Fruit fly (Drosophila melanogaster) whole organism, embryonic: ENCODE results near the gene Sec63.
A peak's percentile ranks its signal among the peaks of the same experiment; 100 is the strongest.

ENCODE experiments used
- Bgb ChIP-seq: fragments of 200-800 bp; sonication (Bioruptor generic); IDR thresholded peaks from 2 replicates; pipeline ENCODE4 v1.3.6; 2022; ENCODE audit warnings: missing biosample characterization, missing genetic modification characterization; ENCODE audit not compliant: partially characterized antibody
- CG12104 ChIP-seq: fragments of 200-800 bp; sonication (Bioruptor generic); optimal IDR thresholded peaks from 3 replicates; lab custom pipeline; 2016; ENCODE audit warnings: missing biosample characterization, missing genetic modification characterization
- CG13775 ChIP-seq: fragments of 200-800 bp; sonication (Bioruptor generic); optimal IDR thresholded peaks from 3 replicates; lab custom pipeline; 2017; ENCODE audit warnings: missing biosample characterization, mild to moderate bottlenecking, missing genetic modification characterization
- CG13894 ChIP-seq: fragments of 200-800 bp; sonication (Bioruptor generic); optimal IDR thresholded peaks from 3 replicates; lab custom pipeline; 2018; ENCODE audit warnings: missing biosample characterization, mild to moderate bottlenecking, missing genetic modification characterization, moderate library complexity
- CG15073 ChIP-seq: fragments of 200-800 bp; sonication (Bioruptor generic); optimal IDR thresholded peaks from 2 replicates; lab custom pipeline; 2016; ENCODE audit warnings: missing biosample characterization, missing genetic modification characterization
- CG15601 ChIP-seq: fragments of 200-800 bp; sonication (Bioruptor generic); optimal IDR thresholded peaks from 3 replicates; lab custom pipeline; 2019; ENCODE audit warnings: missing biosample characterization, mild to moderate bottlenecking, missing genetic modification characterization, moderate library complexity
- CG15696 ChIP-seq: fragments of 200-800 bp; sonication (Bioruptor generic); optimal IDR thresholded peaks from 2 replicates; lab custom pipeline; 2019; ENCODE audit warnings: missing biosample characterization, mild to moderate bottlenecking, missing genetic modification characterization, moderate library complexity
- CG16779 ChIP-seq: fragments of 200-800 bp; sonication (Bioruptor generic); IDR thresholded peaks from 2 replicates; pipeline ENCODE4 v1.3.6; 2022; ENCODE audit warnings: missing biosample characterization, missing genetic modification characterization
- CG18011 ChIP-seq: fragments of 200-800 bp; sonication (Bioruptor generic); optimal IDR thresholded peaks from 2 replicates; lab custom pipeline; 2017; ENCODE audit warnings: missing biosample characterization, missing genetic modification characterization, mild to moderate bottlenecking, moderate library complexity, missing genotype
- CG30020 ChIP-seq: fragments of 200-800 bp; optimal IDR thresholded peaks from 2 replicates; lab custom pipeline; 2019; ENCODE audit warnings: missing biosample characterization, mild to moderate bottlenecking, missing genetic modification characterization, moderate library complexity
- CG3163 ChIP-seq: fragments of 200-800 bp; sonication (Bioruptor generic); optimal IDR thresholded peaks from 3 replicates; lab custom pipeline; 2016; ENCODE audit warnings: missing biosample characterization, missing genetic modification characterization
- CG3847 ChIP-seq: fragments of 200-800 bp; sonication (Bioruptor generic); IDR thresholded peaks from 2 replicates; pipeline ENCODE4 v1.3.6; 2022; ENCODE audit warnings: missing biosample characterization, missing genetic modification characterization
- CG6683 ChIP-seq: fragments of 200-800 bp; sonication (Bioruptor generic); optimal IDR thresholded peaks from 2 replicates; lab custom pipeline; 2017; ENCODE audit warnings: missing biosample characterization, mild to moderate bottlenecking, missing genetic modification characterization, missing genetic modification reagents
- CG7357 ChIP-seq: fragments of 200-800 bp; sonication (Bioruptor generic); IDR thresholded peaks from 3 replicates; pipeline ENCODE4 v1.3.6; 2022; ENCODE audit warnings: missing biosample characterization, missing genetic modification characterization
- CG7928 ChIP-seq: fragments of 200-800 bp; sonication (Bioruptor generic); optimal IDR thresholded peaks from 2 replicates; lab custom pipeline; 2017; ENCODE audit warnings: missing biosample characterization, mild to moderate bottlenecking, missing genetic modification characterization
- CG7987 ChIP-seq: fragments of 200-800 bp; sonication (Bioruptor generic); optimal IDR thresholded peaks from 2 replicates; lab custom pipeline; 2018; ENCODE audit warnings: missing biosample characterization, mild to moderate bottlenecking, missing genetic modification characterization, moderate library complexity
- CG9609 ChIP-seq: fragments of 200-800 bp; sonication (Bioruptor generic); optimal IDR thresholded peaks from 3 replicates; lab custom pipeline; 2016; ENCODE audit warnings: missing biosample characterization, missing genetic modification characterization
- CTCF ChIP-seq: fragments of 200-800 bp; sonication (Bioruptor generic); optimal IDR thresholded peaks from 2 replicates; lab custom pipeline; 2017; ENCODE audit warnings: missing biosample characterization, mild to moderate bottlenecking, missing genetic modification characterization, moderate library complexity
- Chrac-16 ChIP-seq: fragments of 200-800 bp; sonication (Bioruptor generic); optimal IDR thresholded peaks from 3 replicates; lab custom pipeline; 2016; ENCODE audit warnings: missing biosample characterization, missing genetic modification characterization
- CrebB ChIP-seq: fragments of 200-800 bp; sonication (Bioruptor generic); optimal IDR thresholded peaks from 3 replicates; lab custom pipeline; 2018; ENCODE audit warnings: missing biosample characterization, mild to moderate bottlenecking, missing genetic modification characterization
- Doc2 ChIP-seq: fragments of 200-800 bp; sonication (Bioruptor generic); IDR thresholded peaks from 2 replicates; pipeline ENCODE4 v1.3.6; 2022; ENCODE audit warnings: missing biosample characterization, missing genetic modification characterization
- H15 ChIP-seq: fragments of 200-800 bp; sonication (Bioruptor generic); IDR thresholded peaks from 3 replicates; pipeline ENCODE4 v1.3.6; 2022; ENCODE audit warnings: missing biosample characterization, missing genetic modification characterization
- NC2α ChIP-seq: fragments of 200-800 bp; sonication (Bioruptor generic); optimal IDR thresholded peaks from 2 replicates; lab custom pipeline; 2016; ENCODE audit warnings: missing biosample characterization, missing genetic modification characterization
- Nf-YB ChIP-seq: fragments of 200-800 bp; sonication (Bioruptor generic); optimal IDR thresholded peaks from 3 replicates; lab custom pipeline; 2019; ENCODE audit warnings: missing biosample characterization, mild to moderate bottlenecking, missing genetic modification characterization, moderate library complexity
- PHDP ChIP-seq: fragments of 200-800 bp; sonication (Bioruptor generic); optimal IDR thresholded peaks from 3 replicates; lab custom pipeline; 2018; ENCODE audit warnings: missing biosample characterization, mild to moderate bottlenecking, missing genetic modification characterization, moderate library complexity
- Sin3A ChIP-seq: fragments of >200 bp; optimal IDR thresholded peaks from 2 replicates; lab custom pipeline; 2018
- Stat92E ChIP-seq, 3 experiments: fragments of >200 bp in 2 of 3; fragments of 200-800 bp in 1 of 3; sonication (Bioruptor generic) in 1 of 3; optimal IDR thresholded peaks; 2 replicates each; lab custom pipeline; 2017 to 2019; ENCODE audit warnings: missing biosample characterization in 3 of 3, missing genetic modification characterization in 3 of 3, mild to moderate bottlenecking in 1 of 3, moderate library complexity in 1 of 3
- abd-A ChIP-seq: fragments of 200-800 bp; sonication (Bioruptor generic); optimal IDR thresholded peaks from 3 replicates; lab custom pipeline; 2019; ENCODE audit warnings: missing biosample characterization, mild to moderate bottlenecking, missing genetic modification characterization, moderate library complexity
- aop ChIP-seq: fragments of 200-800 bp; sonication (Bioruptor generic); IDR thresholded peaks from 2 replicates; pipeline ENCODE4 v1.3.6; 2022; ENCODE audit warnings: missing biosample characterization, missing genetic modification characterization
- bab2 ChIP-seq: fragments of 200-800 bp; sonication (Bioruptor generic); optimal IDR thresholded peaks from 2 replicates; lab custom pipeline; 2016; ENCODE audit warnings: missing biosample characterization, missing genetic modification characterization
- caup ChIP-seq: fragments of 200-800 bp; sonication (Bioruptor generic); optimal IDR thresholded peaks from 3 replicates; lab custom pipeline; 2017; ENCODE audit warnings: missing biosample characterization, mild to moderate bottlenecking, missing genetic modification characterization, moderate library complexity; ENCODE audit not compliant: severe bottlenecking
- croc ChIP-seq: fragments of 200-800 bp; sonication (Bioruptor generic); conservative IDR thresholded peaks from 3 replicates; pipeline ENCODE4 v1.3.6; 2022; ENCODE audit warnings: missing biosample characterization, missing genetic modification characterization
- crol ChIP-seq: fragments of 200-800 bp; sonication (Bioruptor generic); IDR thresholded peaks from 2 replicates; pipeline ENCODE4 v1.3.6; 2022; ENCODE audit warnings: missing biosample characterization, missing genetic modification characterization
- danr ChIP-seq: fragments of 200-800 bp; sonication (Bioruptor generic); IDR thresholded peaks from 2 replicates; pipeline ENCODE4 v1.3.6; 2022; ENCODE audit warnings: missing biosample characterization, missing genetic modification characterization
- dmrt11E ChIP-seq: fragments of 200-800 bp; sonication (Bioruptor generic); optimal IDR thresholded peaks from 3 replicates; lab custom pipeline; 2018; ENCODE audit warnings: missing biosample characterization, mild to moderate bottlenecking, missing genetic modification characterization, moderate library complexity
- hkb ChIP-seq, 2 experiments: fragments of 200-800 bp in 1 of 2; fragments of >200 bp in 1 of 2; sonication (Bioruptor generic) in 1 of 2; IDR thresholded peaks in 1 of 2; optimal IDR thresholded peaks in 1 of 2; 2 replicates each; pipeline versions ENCODE4 v1.3.6 to Lab custom; 2017 to 2022; ENCODE audit warnings: missing biosample characterization in 1 of 2, missing genetic modification characterization in 1 of 2
- maf-S ChIP-seq: fragments of 200-800 bp; sonication (Bioruptor generic); optimal IDR thresholded peaks from 2 replicates; lab custom pipeline; 2016; ENCODE audit warnings: missing biosample characterization, missing genetic modification characterization
- mam ChIP-seq: fragments of 200-800 bp; sonication (Bioruptor generic); optimal IDR thresholded peaks from 3 replicates; lab custom pipeline; 2016; ENCODE audit warnings: missing biosample characterization, missing genetic modification characterization
- nerfin-1 ChIP-seq: fragments of 200-800 bp; sonication (Bioruptor generic); optimal IDR thresholded peaks from 3 replicates; lab custom pipeline; 2019; ENCODE audit warnings: missing biosample characterization, mild to moderate bottlenecking, missing genetic modification characterization, moderate library complexity
- nmo ChIP-seq: fragments of 200-800 bp; sonication (Bioruptor generic); optimal IDR thresholded peaks from 2 replicates; lab custom pipeline; 2018; ENCODE audit warnings: missing biosample characterization, mild to moderate bottlenecking, missing genetic modification characterization, moderate library complexity
- prd ChIP-seq, 3 experiments: fragments of >200 bp in 2 of 3; fragments of 200-800 bp in 1 of 3; sonication (Bioruptor generic) in 1 of 3; optimal IDR thresholded peaks in 2 of 3; IDR thresholded peaks in 1 of 3; 2 replicates in 2 of 3; 3 replicates in 1 of 3; pipeline versions ENCODE4 v1.3.6 to Lab custom; 2017 to 2022; ENCODE audit warnings: missing biosample characterization in 1 of 3, missing genetic modification characterization in 1 of 3
- ro ChIP-seq: fragments of 200-800 bp; sonication (Bioruptor generic); IDR thresholded peaks from 2 replicates; pipeline ENCODE4 v1.3.6; 2022; ENCODE audit warnings: missing biosample characterization, missing genetic modification characterization
- sna ChIP-seq: fragments of 200-800 bp; sonication (Bioruptor generic); IDR thresholded peaks from 2 replicates; pipeline ENCODE4 v1.3.6; 2022; ENCODE audit warnings: missing biosample characterization, missing genetic modification characterization; ENCODE audit not compliant: partially characterized antibody
- sr ChIP-seq: fragments of 200-800 bp; sonication (Bioruptor generic); IDR thresholded peaks from 3 replicates; pipeline ENCODE4 v1.3.6; 2022; ENCODE audit warnings: missing biosample characterization, missing genetic modification characterization
- stwl ChIP-seq: fragments of 200-800 bp; sonication (Bioruptor generic); optimal IDR thresholded peaks from 3 replicates; lab custom pipeline; 2018; ENCODE audit warnings: missing biosample characterization, mild to moderate bottlenecking, missing genetic modification characterization, moderate library complexity
- usp ChIP-seq: fragments of >200 bp; optimal IDR thresholded peaks from 2 replicates; lab custom pipeline; 2017; ENCODE audit warnings: missing biosample characterization, missing genetic modification characterization
- vnd ChIP-seq: fragments of 200-800 bp; sonication (Bioruptor generic); IDR thresholded peaks from 3 replicates; pipeline ENCODE4 v1.3.6; 2022; ENCODE audit warnings: missing biosample characterization, missing genetic modification characterization; ENCODE audit not compliant: partially characterized antibody
- wdn ChIP-seq: fragments of 200-800 bp; sonication (Bioruptor generic); IDR thresholded peaks from 2 replicates; pipeline ENCODE4 v1.3.6; 2022; ENCODE audit warnings: missing biosample characterization, missing genetic modification characterization
- zfh2 ChIP-seq: fragments of 200-800 bp; sonication (Bioruptor generic); optimal IDR thresholded peaks from 2 replicates; lab custom pipeline; 2016; ENCODE audit warnings: missing biosample characterization, missing genetic modification characterization

Gene Sec63

DNA sequence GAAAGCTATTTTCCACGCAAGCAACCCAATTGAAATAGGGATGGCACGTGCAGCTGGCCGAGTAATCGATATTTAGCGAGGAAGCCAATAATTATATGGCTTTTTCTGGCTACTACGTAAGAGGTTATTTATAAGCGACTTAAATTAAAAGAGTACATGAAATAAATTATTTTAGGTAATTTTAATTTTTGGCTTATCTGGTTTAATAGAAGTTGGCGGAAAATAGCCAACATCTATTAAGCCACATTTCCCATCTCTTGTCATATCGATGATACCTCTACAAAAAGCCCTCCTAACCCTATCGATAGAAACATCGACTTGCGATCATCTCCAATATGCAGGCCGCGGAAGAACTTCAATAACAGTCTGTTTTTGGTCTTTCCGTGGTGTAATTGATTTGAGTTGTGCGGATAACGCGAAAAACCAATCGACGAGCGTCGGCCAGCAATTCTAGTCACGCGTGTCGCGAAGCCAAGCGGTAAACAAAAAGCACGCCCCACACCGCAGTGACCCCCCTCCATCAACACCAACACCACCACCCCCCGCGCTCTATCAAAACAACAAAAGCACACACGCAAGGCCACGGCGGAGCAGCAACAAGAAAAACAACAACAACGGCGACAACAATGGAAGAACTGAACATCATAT, 12.3 kb upstream of the Sec63 start, which contains the start of the genes Srp19 and qm (continued):
- peak; percentile 78 for TF ChIP-seq sna (GFP tag; lab: Robert Waterston, UW)
- TF ChIP-seq H15 (GFP tag; lab: Robert Waterston, UW) = no peak; the same call in 2 of the 3 replicates
- peak; percentile 61 for TF ChIP-seq maf-S (GFP tag; lab: Kevin White, UChicago)
- peak in 1 of 3 experiments; percentile 48 for TF ChIP-seq Stat92E (GFP tag; optimal IDR thresholded peaks at IDR 0.05; lab: Kevin White, UChicago)
- TF ChIP-seq wdn (GFP tag; lab: Robert Waterston, UW) = peak; percentile 46; the same call in 1 of the 2 replicates
- peak; percentile 22 for TF ChIP-seq caup
- no peak for TF ChIP-seq nerfin-1 (tag; lab: Kevin White, UChicago)
- peak; percentile 81 for TF ChIP-seq Bgb (GFP tag; lab: Robert Waterston, UW)
- TF ChIP-seq nmo (GFP tag; lab: Kevin White, UChicago) = peak; percentile 60
- TF ChIP-seq aop (GFP tag; lab: Robert Waterston, UW) = peak; percentile 53; the same call in 1 of the 2 replicates
- TF ChIP-seq crol (GFP tag; lab: Robert Waterston, UW) = peak; percentile 99
- TF ChIP-seq CG3847 (GFP tag; lab: Robert Waterston, UW) = peak; percentile 57
- no peak for TF ChIP-seq CG15073 (GFP tag; lab: Kevin White, UChicago)
- TF ChIP-seq CG6683 (GFP tag; lab: Kevin White, UChicago) = no peak
- no peak for TF ChIP-seq danr
- TF ChIP-seq stwl (tag; lab: Kevin White, UChicago) = peak; percentile 20
- TF ChIP-seq CG7987 (GFP tag; lab: Kevin White, UChicago) = peak; percentile 1
- TF ChIP-seq CG13894 (tag; lab: Kevin White, UChicago) = peak; percentile 45
- peak; percentile 85 for TF ChIP-seq vnd (GFP tag; lab: Robert Waterston, UW)
- no peak for TF ChIP-seq CG3163 (GFP tag; lab: Kevin White, UChicago)
- peak; percentile 31 for TF ChIP-seq CG13775 (GFP tag; lab: Kevin White, UChicago)
- TF ChIP-seq CG7928 (GFP tag; lab: Kevin White, UChicago) = no peak
- peak; percentile 34 for TF ChIP-seq Chrac-16 (GFP tag; lab: Kevin White, UChicago)
- TF ChIP-seq bab2 = peak; percentile 29
- TF ChIP-seq PHDP (tag; lab: Kevin White, UChicago) = no peak
- peak; percentile 95 for TF ChIP-seq Sin3A
- no peak for TF ChIP-seq CTCF
- TF ChIP-seq abd-A (tag; lab: Kevin White, UChicago) = no peak
- peak; percentile 68 for TF ChIP-seq hkb (optimal IDR thresholded peaks at IDR 0.05; lab: Kevin White, UChicago)
- peak; percentile 35; the same call in 1 of the 2 replicates for TF ChIP-seq hkb (GFP tag; IDR thresholded peaks at IDR 0.05; lab: Robert Waterston, UW)
- no peak for TF ChIP-seq CG18011 (GFP tag; lab: Kevin White, UChicago)
- TF ChIP-seq CG12104 (GFP tag; lab: Kevin White, UChicago) = peak; percentile 37
- no peak for TF ChIP-seq croc
- TF ChIP-seq usp (GFP tag; lab: Kevin White, UChicago) = no peak
- TF ChIP-seq mam (GFP tag; lab: Kevin White, UChicago) = peak; percentile 70
- no peak for TF ChIP-seq Doc2 (GFP tag; lab: Robert Waterston, UW)
- no peak for TF ChIP-seq prd (optimal IDR thresholded peaks at IDR 0.05; lab: Kevin White, UChicago)
- peak; percentile 71 for TF ChIP-seq prd (GFP tag; IDR thresholded peaks at IDR 0.05; lab: Robert Waterston, UW)
- no peak for TF ChIP-seq CG9609 (GFP tag; lab: Kevin White, UChicago)
- no peak for TF ChIP-seq NC2α (GFP tag; lab: Kevin White, UChicago)
- peak; percentile 39 for TF ChIP-seq Nf-YB
- TF ChIP-seq sr (GFP tag; lab: Robert Waterston, UW) = 0 out of 3 replicates have a peak, but pooled peaks have one; percentile 20
- no peak for TF ChIP-seq CrebB (tag; lab: Kevin White, UChicago)
- TF ChIP-seq ro (GFP tag; lab: Robert Waterston, UW) = no peak
- peak; percentile 46 for TF ChIP-seq CG15601 (tag; lab: Kevin White, UChicago)
- TF ChIP-seq CG30020 (tag; lab: Kevin White, UChicago) = peak; percentile 55
- peak; percentile 76 for TF ChIP-seq zfh2 (GFP tag; lab: Kevin White, UChicago)
- TF ChIP-seq CG7357 = no peak
- TF ChIP-seq CG15696 = peak; percentile 53
- peak; percentile 59; the same call in 1 of the 2 replicates for TF ChIP-seq CG16779 (GFP tag; lab: Robert Waterston, UW)
- peak; percentile 23 for TF ChIP-seq dmrt11E (tag; lab: Kevin White, UChicago)
